Fruit fly (Drosophila melanogaster) whole organism, prepupa: ENCODE measurements around the gene CG13005.

ENCODE experiments used
- CG10631 ChIP-seq: fragments of 200-800 bp; sonication (Bioruptor generic); optimal IDR thresholded peaks from 2 replicates; lab custom pipeline; 2016; ENCODE audit warnings: missing biosample characterization, missing genetic modification characterization
- CG10669 ChIP-seq: fragments of 200-800 bp; sonication (Bioruptor generic); optimal IDR thresholded peaks from 3 replicates; lab custom pipeline; 2018; ENCODE audit warnings: missing biosample characterization, mild to moderate bottlenecking, missing genetic modification characterization, moderate library complexity
- CG11294 ChIP-seq: fragments of 200-800 bp; sonication (Bioruptor generic); IDR thresholded peaks from 2 replicates; pipeline ENCODE4 v1.3.6; 2022; ENCODE audit warnings: missing biosample characterization, missing genetic modification characterization
- CG11762 ChIP-seq: fragments of 200-800 bp; sonication (Bioruptor generic); optimal IDR thresholded peaks from 3 replicates; lab custom pipeline; 2016; ENCODE audit warnings: missing biosample characterization, missing genetic modification characterization; ENCODE audit not compliant: insufficient read depth
- CG11902 ChIP-seq: fragments of 200-800 bp; sonication (Bioruptor generic); optimal IDR thresholded peaks from 3 replicates; lab custom pipeline; 2016; ENCODE audit warnings: missing biosample characterization, missing genetic modification characterization
- CG15336 ChIP-seq: fragments of 200-800 bp; sonication (Bioruptor generic); IDR thresholded peaks from 2 replicates; pipeline ENCODE4 v1.3.6; 2022; ENCODE audit warnings: missing biosample characterization, missing genetic modification characterization
- CG1621 ChIP-seq: fragments of 200-800 bp; sonication (Bioruptor generic); optimal IDR thresholded peaks from 3 replicates; lab custom pipeline; 2018; ENCODE audit warnings: missing biosample characterization, mild to moderate bottlenecking, missing genetic modification characterization
- CG16779 ChIP-seq: fragments of 200-800 bp; sonication (Bioruptor generic); optimal IDR thresholded peaks from 3 replicates; lab custom pipeline; 2017; ENCODE audit warnings: missing biosample characterization, mild to moderate bottlenecking, missing genetic modification characterization
- CG31627 ChIP-seq: fragments of 200-800 bp; sonication (Bioruptor generic); optimal IDR thresholded peaks from 3 replicates; lab custom pipeline; 2016; ENCODE audit warnings: missing biosample characterization, missing genetic modification characterization
- CG32006 ChIP-seq: fragments of 200-800 bp; sonication (Bioruptor generic); optimal IDR thresholded peaks from 3 replicates; lab custom pipeline; 2017; ENCODE audit warnings: missing biosample characterization, mild to moderate bottlenecking, missing genetic modification characterization
- CG34406 ChIP-seq: fragments of 200-800 bp; sonication (Bioruptor generic); optimal IDR thresholded peaks from 3 replicates; lab custom pipeline; 2016; ENCODE audit warnings: missing biosample characterization, missing genetic modification characterization
- CG3919 ChIP-seq: fragments of 200-800 bp; sonication (Bioruptor generic); optimal IDR thresholded peaks from 3 replicates; lab custom pipeline; 2016; ENCODE audit warnings: missing biosample characterization, missing genetic modification characterization
- CG4318 ChIP-seq: fragments of 200-800 bp; sonication (Bioruptor generic); optimal IDR thresholded peaks from 3 replicates; lab custom pipeline; 2017; ENCODE audit warnings: missing biosample characterization, mild to moderate bottlenecking, missing genetic modification characterization
- CG6163 ChIP-seq: fragments of 200-800 bp; sonication (Bioruptor generic); IDR thresholded peaks from 3 replicates; pipeline ENCODE4 v1.3.6; 2022; ENCODE audit warnings: missing biosample characterization, missing genetic modification characterization
- CG6276 ChIP-seq: fragments of 200-800 bp; sonication (Bioruptor generic); optimal IDR thresholded peaks from 2 replicates; lab custom pipeline; 2017; ENCODE audit warnings: missing biosample characterization, mild to moderate bottlenecking, missing genetic modification characterization
- CG6854 ChIP-seq: fragments of 200-800 bp; sonication (Bioruptor generic); optimal IDR thresholded peaks from 2 replicates; lab custom pipeline; 2017; ENCODE audit warnings: missing biosample characterization, mild to moderate bottlenecking, missing genetic modification characterization
- CG7368 ChIP-seq: fragments of 200-800 bp; sonication (Bioruptor generic); optimal IDR thresholded peaks from 3 replicates; lab custom pipeline; 2016; ENCODE audit warnings: missing biosample characterization, missing genetic modification characterization
- CG8119 ChIP-seq: fragments of 200-800 bp; sonication (Bioruptor generic); IDR thresholded peaks from 3 replicates; pipeline ENCODE4 v1.3.6; 2022; ENCODE audit warnings: missing biosample characterization, missing genetic modification characterization
- CG8632 ChIP-seq: fragments of 200-800 bp; sonication (Bioruptor generic); optimal IDR thresholded peaks from 3 replicates; lab custom pipeline; 2016; ENCODE audit warnings: missing biosample characterization, missing genetic modification characterization
- Eip75B ChIP-seq: fragments of 200-800 bp; sonication (Bioruptor generic); optimal IDR thresholded peaks from 3 replicates; lab custom pipeline; 2016; ENCODE audit warnings: missing biosample characterization, missing genetic modification characterization
- Eip78C ChIP-seq: fragments of 200-800 bp; sonication (Bioruptor generic); peaks from one replicate; lab custom pipeline; 2016; ENCODE audit warnings: missing biosample characterization, missing genetic modification characterization
- Eip93F ChIP-seq: fragments of 200-800 bp; sonication (Bioruptor generic); optimal IDR thresholded peaks from 2 replicates; lab custom pipeline; 2016; ENCODE audit warnings: missing biosample characterization, mild to moderate bottlenecking, missing genetic modification characterization
- Ets96B ChIP-seq: fragments of 200-800 bp; optimal IDR thresholded peaks from 2 replicates; lab custom pipeline; 2019; ENCODE audit warnings: missing biosample characterization, mild to moderate bottlenecking, missing genetic modification characterization, moderate library complexity
- Gug ChIP-seq: fragments of 200-800 bp; sonication (Bioruptor generic); IDR thresholded peaks from 2 replicates; pipeline ENCODE4 v1.3.6; 2022; ENCODE audit warnings: missing biosample characterization, missing genetic modification characterization
- Hr39 ChIP-seq: fragments of 200-800 bp; sonication (Bioruptor generic); optimal IDR thresholded peaks from 2 replicates; lab custom pipeline; 2016; ENCODE audit warnings: missing biosample characterization, missing genetic modification characterization
- Hr4 ChIP-seq: fragments of 200-800 bp; sonication (Bioruptor generic); optimal IDR thresholded peaks from 3 replicates; lab custom pipeline; 2016; ENCODE audit warnings: missing biosample characterization, missing genetic modification characterization
- Met ChIP-seq: fragments of 200-800 bp; sonication (Bioruptor generic); optimal IDR thresholded peaks from 3 replicates; lab custom pipeline; 2016; ENCODE audit warnings: missing biosample characterization, missing genetic modification characterization
- OdsH ChIP-seq: fragments of 200-800 bp; sonication (Bioruptor generic); optimal IDR thresholded peaks from 3 replicates; lab custom pipeline; 2016; ENCODE audit warnings: missing biosample characterization, missing genetic modification characterization
- Smox ChIP-seq: fragments of 200-800 bp; sonication (Bioruptor generic); optimal IDR thresholded peaks from 3 replicates; lab custom pipeline; 2016; ENCODE audit warnings: missing biosample characterization, missing genetic modification characterization
- Sox102F ChIP-seq: fragments of 200-800 bp; sonication (Bioruptor generic); optimal IDR thresholded peaks from 2 replicates; lab custom pipeline; 2016; ENCODE audit warnings: missing biosample characterization, mild to moderate bottlenecking, missing genetic modification characterization
- Sox14 ChIP-seq: fragments of 200-800 bp; sonication (Bioruptor generic); optimal IDR thresholded peaks from 3 replicates; lab custom pipeline; 2016; ENCODE audit warnings: missing biosample characterization, missing genetic modification characterization
- Sox15 ChIP-seq: fragments of 200-800 bp; sonication (Bioruptor generic); optimal IDR thresholded peaks from 3 replicates; lab custom pipeline; 2016; ENCODE audit warnings: missing biosample characterization, missing genetic modification characterization
- achi ChIP-seq: fragments of 200-800 bp; sonication (Bioruptor generic); optimal IDR thresholded peaks from 3 replicates; lab custom pipeline; 2016; ENCODE audit warnings: missing biosample characterization, missing genetic modification characterization
- acj6 ChIP-seq: fragments of 200-800 bp; sonication (Bioruptor generic); optimal IDR thresholded peaks from 3 replicates; lab custom pipeline; 2016; ENCODE audit warnings: missing biosample characterization, missing genetic modification characterization
- dac ChIP-seq: fragments of 200-800 bp; sonication (Bioruptor generic); optimal IDR thresholded peaks from 2 replicates; lab custom pipeline; 2017; ENCODE audit warnings: missing biosample characterization, mild to moderate bottlenecking, missing genetic modification characterization
- dsx ChIP-seq: fragments of 200-800 bp; optimal IDR thresholded peaks from 3 replicates; lab custom pipeline; 2019; ENCODE audit warnings: missing biosample characterization, mild to moderate bottlenecking, missing genetic modification characterization, moderate library complexity; ENCODE audit not compliant: poor library complexity, severe bottlenecking
- eg ChIP-seq: fragments of 200-800 bp; sonication (Bioruptor generic); IDR thresholded peaks from 3 replicates; pipeline ENCODE4 v1.3.6; 2022; ENCODE audit warnings: missing biosample characterization, missing genetic modification characterization
- fd85E ChIP-seq: fragments of 200-800 bp; sonication (Bioruptor generic); optimal IDR thresholded peaks from 3 replicates; lab custom pipeline; 2016; ENCODE audit warnings: missing biosample characterization, missing genetic modification characterization
- fkh ChIP-seq: fragments of 200-800 bp; sonication (Bioruptor generic); optimal IDR thresholded peaks from 3 replicates; lab custom pipeline; 2017; ENCODE audit warnings: missing biosample characterization, mild to moderate bottlenecking, missing genetic modification characterization, moderate library complexity
- lz ChIP-seq: fragments of 200-800 bp; sonication (Bioruptor generic); optimal IDR thresholded peaks from 3 replicates; lab custom pipeline; 2016; ENCODE audit warnings: missing biosample characterization, missing genetic modification characterization
- net ChIP-seq: fragments of 200-800 bp; sonication (Bioruptor generic); optimal IDR thresholded peaks from 3 replicates; lab custom pipeline; 2016; ENCODE audit warnings: missing biosample characterization, missing genetic modification characterization
- pdm3 ChIP-seq: fragments of 200-800 bp; sonication (Bioruptor generic); optimal IDR thresholded peaks from 3 replicates; lab custom pipeline; 2016; ENCODE audit warnings: missing biosample characterization, missing genetic modification characterization
- salr ChIP-seq, 2 experiments: fragments of 200-800 bp; sonication (Bioruptor generic); optimal IDR thresholded peaks; 3 replicates each; lab custom pipeline; 2016 to 2018; ENCODE audit warnings: missing biosample characterization in 2 of 2, missing genetic modification characterization in 2 of 2, mild to moderate bottlenecking in 1 of 2
- spab ChIP-seq: fragments of 200-800 bp; sonication (Bioruptor generic); optimal IDR thresholded peaks from 2 replicates; lab custom pipeline; 2017; ENCODE audit warnings: missing biosample characterization, mild to moderate bottlenecking, missing genetic modification characterization, missing genetic modification reagents
- ss ChIP-seq, 2 experiments: fragments of 200-800 bp; sonication (Bioruptor generic); optimal IDR thresholded peaks; 2 replicates in 1 of 2; 3 replicates in 1 of 2; lab custom pipeline; 2017 to 2018; ENCODE audit warnings: mild to moderate bottlenecking in 2 of 2, missing biosample characterization in 2 of 2, missing genetic modification characterization in 2 of 2, moderate library complexity in 1 of 2
- svp ChIP-seq: fragments of 200-800 bp; sonication (Bioruptor generic); peaks from one replicate; lab custom pipeline; 2016; ENCODE audit warnings: missing biosample characterization, missing genetic modification characterization
- topi ChIP-seq: fragments of 200-800 bp; sonication (Bioruptor generic); optimal IDR thresholded peaks from 3 replicates; lab custom pipeline; 2016; ENCODE audit warnings: missing biosample characterization, missing genetic modification characterization

CG13005 gene

DNA sequence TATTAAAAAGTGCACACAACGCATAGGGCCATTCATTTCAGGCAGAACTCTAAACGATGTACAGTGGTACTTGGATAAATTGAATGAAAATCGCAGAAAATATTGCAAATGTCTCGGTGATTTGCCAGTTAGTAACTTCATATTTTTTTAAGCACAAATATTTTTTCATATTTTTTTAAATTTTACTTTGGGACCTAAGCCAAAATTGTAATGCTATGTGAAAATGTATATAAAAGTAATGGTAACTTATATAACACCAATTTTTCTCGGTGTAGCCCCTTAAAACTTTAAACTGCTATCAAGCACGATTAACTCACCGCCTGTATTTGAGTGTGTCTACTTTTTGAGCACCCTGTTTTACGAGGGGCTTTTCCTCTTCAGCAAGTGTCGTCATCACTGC lies 17.8 kb downstream of the CG13005 start:
- no peak for TF ChIP-seq CG8632
- no peak for TF ChIP-seq CG7368 (GFP tag; lab: Kevin White, UChicago)
- peak; percentile 10 for TF ChIP-seq CG11762 (GFP tag; lab: Kevin White, UChicago)
- peak; percentile 63 for TF ChIP-seq CG32006 (GFP tag; lab: Kevin White, UChicago)
- TF ChIP-seq CG10631 = peak; percentile 5
- peak; percentile 13 for TF ChIP-seq acj6
- TF ChIP-seq net (GFP tag; lab: Kevin White, UChicago) = peak; percentile 12
- peak; percentile 35 for TF ChIP-seq pdm3 (GFP tag; lab: Kevin White, UChicago)
- TF ChIP-seq CG10669 (GFP tag; lab: Kevin White, UChicago) = peak; percentile 5
- TF ChIP-seq Hr4 (GFP tag; lab: Kevin White, UChicago) = peak; percentile 40
- peak; percentile 10 for TF ChIP-seq achi
- peak; percentile 78 for TF ChIP-seq Eip78C
- peak; percentile 6; the same call in 1 of the 2 replicates for TF ChIP-seq CG11294 (GFP tag; lab: Robert Waterston, UW)
- TF ChIP-seq Ets96B (tag; lab: Kevin White, UChicago) = no peak
- peak; percentile 70 for TF ChIP-seq CG15336 (GFP tag; lab: Robert Waterston, UW)
- TF ChIP-seq CG6163 (GFP tag; lab: Robert Waterston, UW) = 0 out of 3 replicates have a peak, but pooled peaks have one; percentile 40
- peak; percentile 51 for TF ChIP-seq CG6276
- TF ChIP-seq CG8119 (GFP tag; lab: Robert Waterston, UW) = peak; percentile 62; the same call in 2 of the 3 replicates
- TF ChIP-seq OdsH (GFP tag; lab: Kevin White, UChicago) = peak; percentile 31
- TF ChIP-seq CG34406 (GFP tag; lab: Kevin White, UChicago) = no peak
- TF ChIP-seq topi (GFP tag; lab: Kevin White, UChicago) = no peak
- peak; percentile 26 for TF ChIP-seq CG4318 (GFP tag; lab: Kevin White, UChicago)
- TF ChIP-seq CG6854 (GFP tag; lab: Kevin White, UChicago) = no peak
- no peak for TF ChIP-seq spab (GFP tag; lab: Kevin White, UChicago)
- peak; percentile 62 for TF ChIP-seq eg (GFP tag; lab: Robert Waterston, UW)

DNA sequence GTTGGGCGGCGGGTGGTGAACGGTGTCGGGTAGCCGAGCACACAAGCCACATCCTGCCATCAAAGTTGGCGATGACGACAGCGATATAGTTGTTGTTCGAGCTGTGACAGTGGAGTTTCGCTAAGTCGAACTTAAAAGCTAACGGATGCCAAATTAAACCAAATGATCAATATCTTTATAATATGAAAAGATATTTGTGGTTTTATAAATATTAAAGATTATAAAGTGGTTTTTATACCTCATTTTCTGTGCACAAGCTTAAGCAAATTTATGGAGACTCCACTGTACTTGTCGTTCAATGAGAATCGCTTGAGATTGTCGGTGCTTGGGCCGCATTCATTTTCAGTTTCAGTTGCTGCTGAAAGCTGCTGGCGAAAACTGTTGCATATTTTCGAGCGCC lies 18.6 kb downstream of the CG13005 start:
- TF ChIP-seq CG15336 (GFP tag; lab: Robert Waterston, UW) (peak; percentile 93), CG11294 (GFP tag; lab: Robert Waterston, UW) (peak; percentile 67), CG8632 (peak; percentile 76), Eip93F (GFP tag; lab: Kevin White, UChicago) (no peak), dsx (peak; percentile 73), Hr4 (GFP tag; lab: Kevin White, UChicago) (peak; percentile 83), Sox102F (GFP tag; lab: Kevin White, UChicago) (peak; percentile 47), CG6163 (GFP tag; lab: Robert Waterston, UW) (peak; percentile 89), lz (peak; percentile 58), CG16779 (tag; lab: Kevin White, UChicago) (peak; percentile 31), salr (GFP tag; optimal IDR thresholded peaks at IDR 0.05; lab: Kevin White, UChicago) (peak; percentile 22 to 51), svp (peak; percentile 56), Met (peak; percentile 63), CG1621 (tag; lab: Kevin White, UChicago) (peak; percentile 64), CG10631 (peak; percentile 71), CG3919 (peak; percentile 72), ss (GFP tag; optimal IDR thresholded peaks at IDR 0.05; lab: Kevin White, UChicago) (peak; percentile 52 to 73), pdm3 (GFP tag; lab: Kevin White, UChicago) (peak; percentile 77), CG31627 (GFP tag; lab: Kevin White, UChicago) (peak; percentile 49), CG11762 (GFP tag; lab: Kevin White, UChicago) (peak; percentile 57), achi (peak; percentile 79), Sox14 (GFP tag; lab: Kevin White, UChicago) (peak; percentile 65), Gug (peak; percentile 86), CG6276 (peak; percentile 84), CG6854 (GFP tag; lab: Kevin White, UChicago) (no peak), topi (GFP tag; lab: Kevin White, UChicago) (peak; percentile 52), OdsH (GFP tag; lab: Kevin White, UChicago) (peak; percentile 81), Hr39 (GFP tag; lab: Kevin White, UChicago) (peak; percentile 44), fd85E (GFP tag; lab: Kevin White, UChicago) (no peak), dac (GFP tag; lab: Kevin White, UChicago) (peak; percentile 54), Smox (peak; percentile 60), CG10669 (GFP tag; lab: Kevin White, UChicago) (peak; percentile 65), Eip75B (peak; percentile 47), Sox15 (GFP tag; lab: Kevin White, UChicago) (peak; percentile 34), CG34406 (GFP tag; lab: Kevin White, UChicago) (peak; percentile 69), fkh (GFP tag; lab: Kevin White, UChicago) (no peak), Ets96B (tag; lab: Kevin White, UChicago) (peak; percentile 67), CG11902 (GFP tag; lab: Kevin White, UChicago) (peak; percentile 33)
